Fruit fly (Drosophila melanogaster) whole organism, pupa: ENCODE results near the gene Es2.

Source experiments
- CG13204 ChIP-seq: fragments of 200-800 bp; sonication (Bioruptor generic); optimal IDR thresholded peaks from 2 replicates; lab custom pipeline; 2018; ENCODE audit warnings: missing biosample characterization, mild to moderate bottlenecking, missing genetic modification characterization, moderate library complexity
- D1 ChIP-seq: fragments of 200-800 bp; sonication (Bioruptor generic); optimal IDR thresholded peaks from 2 replicates; lab custom pipeline; 2018; ENCODE audit warnings: missing biosample characterization, mild to moderate bottlenecking, missing genetic modification characterization, moderate library complexity
- gl ChIP-seq: fragments of 200-800 bp; sonication (Bioruptor generic); optimal IDR thresholded peaks from 2 replicates; lab custom pipeline; 2018; ENCODE audit warnings: missing biosample characterization, mild to moderate bottlenecking, missing genetic modification characterization

DNA sequence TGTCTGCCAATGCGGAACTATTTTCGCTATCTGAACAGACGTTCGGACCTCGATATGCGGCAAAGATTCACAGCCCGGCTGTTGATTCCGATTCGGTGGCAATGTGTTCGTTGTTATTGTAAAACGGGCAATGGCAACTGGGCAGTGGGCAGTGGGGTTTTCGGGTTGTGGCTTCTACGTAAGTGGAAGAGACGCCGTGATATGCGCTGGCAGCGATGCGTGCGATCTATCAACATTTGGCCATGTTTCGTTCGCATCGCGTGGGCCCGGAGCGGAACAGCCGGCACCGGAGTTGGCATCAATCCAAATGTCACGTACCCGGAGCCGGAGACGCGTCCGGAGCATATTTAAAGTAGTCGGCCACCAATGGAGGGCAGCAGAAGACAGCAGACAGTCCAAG lies 20.2 kb downstream of the Es2 start, which contains the start of gene Cp38:
- no peak for TF ChIP-seq CG13204 (GFP tag; lab: Kevin White, UChicago)
- no peak for TF ChIP-seq gl
- TF ChIP-seq D1 (tag; lab: Kevin White, UChicago) = no peak
